Comparison of ENCODE assay signal across 3 worm cellular contexts in the genomic region with DNA sequence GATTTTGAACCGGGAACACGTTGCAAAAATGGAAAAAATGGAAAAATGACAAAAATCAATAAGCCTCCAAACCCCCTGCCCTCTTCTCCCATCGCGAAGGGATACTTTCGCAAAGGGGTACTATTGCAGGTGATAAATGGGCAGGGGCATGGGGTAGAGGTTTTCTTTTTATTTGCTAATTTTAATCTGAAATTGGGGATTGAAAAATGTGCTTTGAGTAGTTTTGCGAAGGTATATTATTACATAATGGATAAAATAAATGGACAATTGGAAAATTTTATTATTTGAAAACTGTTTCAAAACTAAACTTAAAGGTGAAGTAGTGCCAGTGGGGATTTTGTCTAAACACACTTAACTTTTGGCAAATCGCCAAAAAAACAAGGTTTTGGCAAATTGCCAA.
TF ChIP-seq lines count a peak whose summit lies in the region.

No protein-coding gene starts in this region.

TF ChIP-seq in whole organism, L1 larva, 84 proteins besides CTCF, POLR2A, EP300 and RAD21 (continued from another document and continues in another):
- peak; percentile 87 for TF ChIP-seq unc-98 (GFP tag; IDR thresholded peaks at IDR 0.05; lab: Robert Waterston, UW)
- TF ChIP-seq grh-1 (GFP tag; IDR thresholded peaks at IDR 0.05; lab: Robert Waterston, UW), result peak; percentile 88
- peak; percentile 55 for TF ChIP-seq nhr-84 (tag; optimal IDR thresholded peaks at IDR 0.05; lab: Kevin White, UChicago)
- peak; percentile 92 for TF ChIP-seq nhr-85 (tag; lab: Kevin White, UChicago)
- TF ChIP-seq rnt-1 (tag; optimal IDR thresholded peaks at IDR 0.05; lab: Kevin White, UChicago), result peak; percentile 97
- peak; percentile 68 for TF ChIP-seq fkh-4 (tag; optimal IDR thresholded peaks at IDR 0.05; lab: Kevin White, UChicago; ENCODE audit: borderline replicate concordance)
- no peak for TF ChIP-seq pag-3 (tag; optimal IDR thresholded peaks at IDR 0.05; lab: Kevin White, UChicago; ENCODE audit: borderline replicate concordance, insufficient read depth)
- peak; percentile 89 for TF ChIP-seq xbp-1 (tag; optimal IDR thresholded peaks at IDR 0.05; lab: Kevin White, UChicago)
- TF ChIP-seq nhr-11 (tag; optimal IDR thresholded peaks at IDR 0.05; lab: Kevin White, UChicago), result peak; percentile 97
- TF ChIP-seq elt-3 (tag; optimal IDR thresholded peaks at IDR 0.05; lab: Kevin White, UChicago), result peak; percentile 14 to 98 (median 87)
- TF ChIP-seq ets-5 (GFP tag; IDR thresholded peaks at IDR 0.05; lab: Robert Waterston, UW), result no peak
- no peak for TF ChIP-seq alr-1 (tag; optimal IDR thresholded peaks at IDR 0.05; lab: Kevin White, UChicago; ENCODE audit: borderline replicate concordance)
- peak; percentile 93 for TF ChIP-seq lin-14 (GFP tag; optimal IDR thresholded peaks at IDR 0.05; lab: Kevin White, UChicago)
- peak; percentile 43 for TF ChIP-seq blmp-1 (tag; optimal IDR thresholded peaks at IDR 0.05; lab: Kevin White, UChicago)
- peak; percentile 90 for TF ChIP-seq ceh-88 (GFP tag; IDR thresholded peaks at IDR 0.05; lab: Robert Waterston, UW)
- TF ChIP-seq unc-62 (GFP tag; optimal IDR thresholded peaks at IDR 0.05; lab: Kevin White, UChicago), result no peak
- TF ChIP-seq jun-1 (tag; optimal IDR thresholded peaks at IDR 0.05; lab: Kevin White, UChicago), result peak; percentile 98
- peak; percentile 81 to 88 for TF ChIP-seq ztf-11 (tag; optimal IDR thresholded peaks at IDR 0.05; lab: Kevin White, UChicago)
- no peak for TF ChIP-seq ces-1 (GFP tag; optimal IDR thresholded peaks at IDR 0.05; lab: Kevin White, UChicago)
- peak; percentile 98 to 99 (median 99) for TF ChIP-seq ceh-82 (tag; optimal IDR thresholded peaks at IDR 0.05; lab: Kevin White, UChicago)
- peak; percentile 96 for TF ChIP-seq sox-4 (tag; optimal IDR thresholded peaks at IDR 0.05; lab: Kevin White, UChicago)
- peak; percentile 87 for TF ChIP-seq unc-86 (tag; optimal IDR thresholded peaks at IDR 0.05; lab: Kevin White, UChicago)
- peak; percentile 97 for TF ChIP-seq fkh-8 (tag; optimal IDR thresholded peaks at IDR 0.05; lab: Kevin White, UChicago)
- TF ChIP-seq ama-1 (optimal IDR thresholded peaks at IDR 0.05; lab: Kevin White, UChicago), result no peak
- TF ChIP-seq mef-2 (tag; optimal IDR thresholded peaks at IDR 0.05; lab: Kevin White, UChicago), result peak; percentile 38
- TF ChIP-seq egl-27 (tag; optimal IDR thresholded peaks at IDR 0.05; lab: Kevin White, UChicago), result peak; percentile 67 to 77
- TF ChIP-seq snpc-4 (tag; optimal IDR thresholded peaks at IDR 0.05; lab: Kevin White, UChicago), result peak; percentile 88
- TF ChIP-seq unc-130 (tag; optimal IDR thresholded peaks at IDR 0.05; lab: Kevin White, UChicago), result peak; percentile 73
- TF ChIP-seq egl-13 (tag; optimal IDR thresholded peaks at IDR 0.05; lab: Kevin White, UChicago), result peak; percentile 87
- no peak for TF ChIP-seq tlp-1 (tag; optimal IDR thresholded peaks at IDR 0.05; lab: Kevin White, UChicago)
- TF ChIP-seq nhr-77 (tag; optimal IDR thresholded peaks at IDR 0.05; lab: Kevin White, UChicago), result peak; percentile 97
- peak; percentile 77 to 85 for TF ChIP-seq efl-1 (optimal IDR thresholded peaks at IDR 0.05; lab: Kevin White, UChicago)
- peak; percentile 39 to 97 for TF ChIP-seq efl-1 (GFP tag; optimal IDR thresholded peaks at IDR 0.05 in 1 of 2; lab: Kevin White, UChicago)
- peak; percentile 96 for TF ChIP-seq lin-39 (tag; optimal IDR thresholded peaks at IDR 0.05; lab: Kevin White, UChicago)
- no peak for TF ChIP-seq ceh-90 (tag; optimal IDR thresholded peaks at IDR 0.05; lab: Kevin White, UChicago)
- no peak for TF ChIP-seq hlh-17 (GFP tag; optimal IDR thresholded peaks at IDR 0.05; lab: Kevin White, UChicago; ENCODE audit: borderline replicate concordance)
- peak; percentile 57 for TF ChIP-seq lin-15B (tag; optimal IDR thresholded peaks at IDR 0.05; lab: Kevin White, UChicago)
- peak; percentile 94 for TF ChIP-seq tbx-2 (tag; optimal IDR thresholded peaks at IDR 0.05; lab: Kevin White, UChicago)
- TF ChIP-seq nhr-237 (tag; optimal IDR thresholded peaks at IDR 0.05; lab: Kevin White, UChicago), result peak; percentile 96
- TF ChIP-seq vab-15 (tag; optimal IDR thresholded peaks at IDR 0.05; lab: Kevin White, UChicago), result peak; percentile 70
- TF ChIP-seq lir-3 (tag; optimal IDR thresholded peaks at IDR 0.05; lab: Kevin White, UChicago; ENCODE audit: poor library complexity), result peak; percentile 84

TF ChIP-seq in whole organism, L3 larva, 47 proteins besides CTCF, POLR2A, EP300 and RAD21 (continued from another document):
- TF ChIP-seq R02D3.7 (tag; optimal IDR thresholded peaks at IDR 0.05; lab: Kevin White, UChicago) (peak; percentile 91), lin-39 (tag; optimal IDR thresholded peaks at IDR 0.05; lab: Kevin White, UChicago) (peak; percentile 96), skn-1 (tag; optimal IDR thresholded peaks at IDR 0.05; lab: Kevin White, UChicago) (peak; percentile 96), fos-1 (tag; optimal IDR thresholded peaks at IDR 0.05; lab: Kevin White, UChicago) (peak; percentile 97), nhr-28 (tag; optimal IDR thresholded peaks at IDR 0.05; lab: Kevin White, UChicago) (peak; percentile 90), nhr-76 (tag; optimal IDR thresholded peaks at IDR 0.05; lab: Kevin White, UChicago) (peak; percentile 89), ceh-82 (tag; optimal IDR thresholded peaks at IDR 0.05; lab: Kevin White, UChicago) (peak; percentile 97), ztf-4 (tag; optimal IDR thresholded peaks at IDR 0.05; lab: Kevin White, UChicago) (peak; percentile 57), fkh-10 (GFP tag; optimal IDR thresholded peaks at IDR 0.05; lab: Kevin White, UChicago) (peak; percentile 99), nhr-11 (tag; optimal IDR thresholded peaks at IDR 0.05; lab: Kevin White, UChicago) (peak; percentile 95), egl-5 (tag; optimal IDR thresholded peaks at IDR 0.05; lab: Kevin White, UChicago) (peak; percentile 80), mdl-1 (tag; optimal IDR thresholded peaks at IDR 0.05; lab: Kevin White, UChicago) (peak; percentile 27), eor-1 (tag; optimal IDR thresholded peaks at IDR 0.05; lab: Kevin White, UChicago) (peak in 1 of 2 experiments; percentile 74), nhr-23 (tag; optimal IDR thresholded peaks at IDR 0.05; lab: Kevin White, UChicago) (peak; percentile 96), pqm-1 (tag; optimal IDR thresholded peaks at IDR 0.05; lab: Kevin White, UChicago) (peak; percentile 88), pha-4 (tag; optimal IDR thresholded peaks at IDR 0.05; lab: Kevin White, UChicago) (peak; percentile 98), ceh-16 (tag; optimal IDR thresholded peaks at IDR 0.05; lab: Kevin White, UChicago) (peak; percentile 56), ceh-9 (tag; optimal IDR thresholded peaks at IDR 0.05; lab: Kevin White, UChicago) (peak; percentile 89), ama-1 (optimal IDR thresholded peaks at IDR 0.05; lab: Kevin White, UChicago) (no peak), nhr-77 (tag; optimal IDR thresholded peaks at IDR 0.05; lab: Kevin White, UChicago) (peak; percentile 98), snpc-4 (tag; optimal IDR thresholded peaks at IDR 0.05; lab: Kevin White, UChicago) (peak; percentile 92), fkh-2 (tag; optimal IDR thresholded peaks at IDR 0.05; lab: Kevin White, UChicago) (peak; percentile 36), elt-2 (tag; optimal IDR thresholded peaks at IDR 0.05; lab: Kevin White, UChicago) (peak; percentile 78), lsy-12 (tag; optimal IDR thresholded peaks at IDR 0.05; lab: Kevin White, UChicago) (peak; percentile 94), nhr-12 (tag; optimal IDR thresholded peaks at IDR 0.05; lab: Kevin White, UChicago) (peak; percentile 21), ceh-28 (tag; optimal IDR thresholded peaks at IDR 0.05; lab: Kevin White, UChicago) (peak; percentile 100), sea-2 (GFP tag; optimal IDR thresholded peaks at IDR 0.05; lab: Kevin White, UChicago) (no peak), elt-1 (tag; optimal IDR thresholded peaks at IDR 0.05; lab: Kevin White, UChicago) (peak; percentile 45), unc-62 (GFP tag; optimal IDR thresholded peaks at IDR 0.05; lab: Kevin White, UChicago) (peak; percentile 89), aly-2 (tag; optimal IDR thresholded peaks at IDR 0.05; lab: Kevin White, UChicago) (peak; percentile 83)

TF ChIP-seq in whole organism, young adult, 124 proteins besides CTCF, POLR2A, EP300 and RAD21 (continued from another document and continues in another):
- TF ChIP-seq lsl-1 (GFP tag; optimal IDR thresholded peaks at IDR 0.05; lab: Kevin White, UChicago) (no peak), sptf-2 (GFP tag; optimal IDR thresholded peaks at IDR 0.05; lab: Kevin White, UChicago) (peak; percentile 60), hsf-1 (GFP tag; IDR thresholded peaks at IDR 0.05; lab: Robert Waterston, UW) (no peak), C17E4.6 (GFP tag; IDR thresholded peaks at IDR 0.05; lab: Robert Waterston, UW) (peak; percentile 76), ekl-4 (GFP tag; IDR thresholded peaks at IDR 0.05; lab: Robert Waterston, UW) (peak; percentile 93), lag-1 (GFP tag; IDR thresholded peaks at IDR 0.05; lab: Robert Waterston, UW) (peak; percentile 91; the same call in 1 of the 2 replicates), F33H1.4 (GFP tag; IDR thresholded peaks at IDR 0.05; lab: Robert Waterston, UW) (0 out of 2 replicates have a peak, but pooled peaks have one; percentile 24), ztf-28 (GFP tag; IDR thresholded peaks at IDR 0.05; lab: Robert Waterston, UW) (0 out of 2 replicates have a peak, but pooled peaks have one; percentile 15), dpff-1 (tag; optimal IDR thresholded peaks at IDR 0.05; lab: Kevin White, UChicago) (no peak), nhr-120 (GFP tag; IDR thresholded peaks at IDR 0.05; lab: Robert Waterston, UW) (0 out of 2 replicates have a peak, but pooled peaks have one; percentile 86), attf-3 (GFP tag; conservative IDR thresholded peaks at IDR 0.05; lab: Robert Waterston, UW) (0 out of 2 replicates have a peak, but pooled peaks have one; percentile 21), snpc-1.1 (tag; optimal IDR thresholded peaks at IDR 0.05; lab: Kevin White, UChicago; ENCODE audit: insufficient read depth) (no peak), rec-8 (tag; optimal IDR thresholded peaks at IDR 0.05; lab: Kevin White, UChicago) (peak in 1 of 2 experiments; percentile 44), hmg-20 (GFP tag; IDR thresholded peaks at IDR 0.05; lab: Robert Waterston, UW) (peak; percentile 93), him-1 (tag; optimal IDR thresholded peaks at IDR 0.05; lab: Kevin White, UChicago) (no peak), lin-35 (GFP tag; optimal IDR thresholded peaks at IDR 0.05; lab: Kevin White, UChicago) (peak in 2 of 3 experiments; percentile 75 to 98), fkh-3 (tag; optimal IDR thresholded peaks at IDR 0.05; lab: Kevin White, UChicago) (no peak), ceh-100 (GFP tag; IDR thresholded peaks at IDR 0.05; lab: Robert Waterston, UW) (peak; percentile 61), ztf-26 (tag; optimal IDR thresholded peaks at IDR 0.05; lab: Kevin White, UChicago) (peak; percentile 99), pha-4 (tag; optimal IDR thresholded peaks at IDR 0.05; lab: Kevin White, UChicago) (peak; percentile 93), lsy-27 (tag; optimal IDR thresholded peaks at IDR 0.05; lab: Kevin White, UChicago; ENCODE audit: borderline replicate concordance, insufficient read depth) (no peak), sdz-38 (tag; optimal IDR thresholded peaks at IDR 0.05; lab: Kevin White, UChicago) (no peak), Y53F4B.3 (GFP tag; IDR thresholded peaks at IDR 0.05; lab: Robert Waterston, UW) (no peak), egl-44 (GFP tag; IDR thresholded peaks at IDR 0.05; lab: Robert Waterston, UW) (peak; percentile 91), attf-5 (GFP tag; optimal IDR thresholded peaks at IDR 0.05; lab: Kevin White, UChicago) (peak; percentile 53), ztf-18 (tag; optimal IDR thresholded peaks at IDR 0.05; lab: Kevin White, UChicago) (peak; percentile 69), K11D2.4 (GFP tag; IDR thresholded peaks at IDR 0.05; lab: Robert Waterston, UW) (peak; percentile 99), Y67H2A.10 (GFP tag; conservative IDR thresholded peaks at IDR 0.05; lab: Robert Waterston, UW) (peak; percentile 20; the same call in 1 of the 2 replicates), Y95B8A.8 (GFP tag; IDR thresholded peaks at IDR 0.05; lab: Robert Waterston, UW) (peak; percentile 54; the same call in 1 of the 2 replicates), cebp-2 (GFP tag; IDR thresholded peaks at IDR 0.05; lab: Robert Waterston, UW) (peak; percentile 98), somi-1 (GFP tag; optimal IDR thresholded peaks at IDR 0.05; lab: Kevin White, UChicago) (peak; percentile 98), F52B5.7 (tag; optimal IDR thresholded peaks at IDR 0.05; lab: Kevin White, UChicago) (peak; percentile 84), rcor-1 (GFP tag; IDR thresholded peaks at IDR 0.05; lab: Robert Waterston, UW) (peak; percentile 96), nhr-90 (tag; optimal IDR thresholded peaks at IDR 0.05; lab: Kevin White, UChicago) (peak; percentile 93), akir-1 (GFP tag; optimal IDR thresholded peaks at IDR 0.05; lab: Kevin White, UChicago) (peak; percentile 27), ztf-6 (GFP tag; IDR thresholded peaks at IDR 0.05; lab: Robert Waterston, UW) (peak; percentile 86; the same call in 1 of the 2 replicates), zfh-2 (GFP tag; conservative IDR thresholded peaks at IDR 0.05; lab: Robert Waterston, UW) (peak; percentile 77), nhr-27 (tag; optimal IDR thresholded peaks at IDR 0.05; lab: Kevin White, UChicago) (no peak), B0336.3 (GFP tag; IDR thresholded peaks at IDR 0.05; lab: Robert Waterston, UW) (peak; percentile 99), zim-3 (tag; optimal IDR thresholded peaks at IDR 0.05; lab: Kevin White, UChicago) (peak; percentile 50), madf-6 (GFP tag; IDR thresholded peaks at IDR 0.05; lab: Robert Waterston, UW) (no peak), aptf-3 (GFP tag; IDR thresholded peaks at IDR 0.05; lab: Robert Waterston, UW) (no peak), efl-1 (GFP tag; optimal IDR thresholded peaks at IDR 0.05; lab: Kevin White, UChicago) (no peak), unc-62 (GFP tag; optimal IDR thresholded peaks at IDR 0.05; lab: Kevin White, UChicago) (no peak), athp-1 (tag; optimal IDR thresholded peaks at IDR 0.05; lab: Kevin White, UChicago) (peak; percentile 72), tbx-9 (tag; optimal IDR thresholded peaks at IDR 0.05; lab: Kevin White, UChicago; ENCODE audit: borderline replicate concordance) (no peak), F49E8.2 (tag; optimal IDR thresholded peaks at IDR 0.05; lab: Kevin White, UChicago; ENCODE audit: insufficient read depth) (no peak), rpc-1 (optimal IDR thresholded peaks at IDR 0.05; lab: Kevin White, UChicago) (peak; percentile 10), rpc-1 (tag; optimal IDR thresholded peaks at IDR 0.05; lab: Kevin White, UChicago) (no peak), let-526 (GFP tag; IDR thresholded peaks at IDR 0.05; lab: Robert Waterston, UW) (peak; percentile 95), Y56A3A.18 (GFP tag; IDR thresholded peaks at IDR 0.05; lab: Robert Waterston, UW) (peak; percentile 98), mes-4 (tag; optimal IDR thresholded peaks at IDR 0.05; lab: Kevin White, UChicago) (no peak), B0035.1 (tag; optimal IDR thresholded peaks at IDR 0.05; lab: Kevin White, UChicago) (peak; percentile 95), F10E7.11 (tag; optimal IDR thresholded peaks at IDR 0.05; lab: Kevin White, UChicago) (peak; percentile 96), C06A6.2 (GFP tag; conservative IDR thresholded peaks at IDR 0.05; lab: Robert Waterston, UW) (peak; percentile 93), ceh-40 (GFP tag; IDR thresholded peaks at IDR 0.05; lab: Robert Waterston, UW) (no peak), lin-40 (tag; optimal IDR thresholded peaks at IDR 0.05; lab: Kevin White, UChicago) (peak; percentile 99), chd-7 (tag; optimal IDR thresholded peaks at IDR 0.05; lab: Kevin White, UChicago) (peak; percentile 87), F23B12.7 (tag; optimal IDR thresholded peaks at IDR 0.05; lab: Kevin White, UChicago; ENCODE audit: insufficient read depth) (peak; percentile 98), ccch-3 (GFP tag; optimal IDR thresholded peaks at IDR 0.05; lab: Kevin White, UChicago) (peak; percentile 89), tbp1 (GFP tag; optimal IDR thresholded peaks at IDR 0.05; lab: Kevin White, UChicago) (peak; percentile 79), sea-2 (GFP tag; IDR thresholded peaks at IDR 0.05; lab: Robert Waterston, UW) (no peak)
